Worm (Caenorhabditis elegans) whole organism, late embryonic: ENCODE results near the gene T07C4.12.

Experiments used
- ceh-24 ChIP-seq: sonication (generic microtip); optimal IDR thresholded peaks from 2 replicates; lab custom pipeline; 2016; ENCODE audit warnings: mild to moderate bottlenecking, missing genetic modification characterization, missing compliant biosample characterization
- ceh-31 ChIP-seq: sonication (generic microtip); optimal IDR thresholded peaks from 2 replicates; lab custom pipeline; 2016; ENCODE audit warnings: missing genetic modification characterization, missing compliant biosample characterization
- fkh-10 ChIP-seq: fragments of 150-350 bp; optimal IDR thresholded peaks from 2 replicates; lab custom pipeline; 2014; ENCODE audit warnings: missing biosample characterization, missing genetic modification reagents, missing genetic modification characterization
- gmeb-2 ChIP-seq: sonication (generic microtip); optimal IDR thresholded peaks from 2 replicates; lab custom pipeline; 2016; ENCODE audit warnings: missing genetic modification characterization, inconsistent platforms, missing compliant biosample characterization
- lin-11 ChIP-seq: fragments of 200-800 bp; sonication (Bioruptor generic); optimal IDR thresholded peaks from 2 replicates; lab custom pipeline; 2018; ENCODE audit warnings: mild to moderate bottlenecking, missing genetic modification characterization, missing compliant biosample characterization
- pros-1 ChIP-seq: fragments of 150-350 bp; optimal IDR thresholded peaks from 2 replicates; lab custom pipeline; 2014; ENCODE audit warnings: missing biosample characterization, missing genetic modification reagents, missing genetic modification characterization
- unc-86 ChIP-seq: sonication (generic microtip); optimal IDR thresholded peaks from 2 replicates; lab custom pipeline; 2016; ENCODE audit warnings: missing genetic modification characterization, missing compliant biosample characterization

ce11 chrIII:10341758-10342157, 9.3 kb upstream of the T07C4.12 start, which contains the start of gene tbx-9:
- TF ChIP-seq fkh-10 (GFP tag; lab: Kevin White, UChicago) (no peak), ceh-31 (tag; lab: Kevin White, UChicago) (no peak), pros-1 (tag; lab: Kevin White, UChicago) (no peak), ceh-24 (tag; lab: Kevin White, UChicago) (no peak), unc-86 (tag; lab: Kevin White, UChicago) (no peak), gmeb-2 (tag; lab: Kevin White, UChicago) (no peak), lin-11 (tag; lab: Kevin White, UChicago) (no peak)
